Worm (Caenorhabditis elegans) whole organism, late embryonic: Measurements from ENCODE around the gene pigg-1.

Experiments used
- ama-1 ChIP-seq: fragments of 150-350 bp; optimal IDR thresholded peaks from 2 replicates; lab custom pipeline; 2014
- ceh-34 ChIP-seq: sonication (generic microtip); optimal IDR thresholded peaks from 2 replicates; lab custom pipeline; 2016; ENCODE audit warnings: mild to moderate bottlenecking, missing genetic modification characterization, missing compliant biosample characterization
- dve-1 ChIP-seq: sonication (generic microtip); optimal IDR thresholded peaks from 2 replicates; lab custom pipeline; 2017; ENCODE audit warnings: antibody characterized with exemption, mild to moderate bottlenecking, missing genetic modification characterization, missing compliant biosample characterization
- fkh-10 ChIP-seq: fragments of 150-350 bp; optimal IDR thresholded peaks from 2 replicates; lab custom pipeline; 2014; ENCODE audit warnings: missing biosample characterization, missing genetic modification reagents, missing genetic modification characterization
- gmeb-2 ChIP-seq: sonication (generic microtip); optimal IDR thresholded peaks from 2 replicates; lab custom pipeline; 2016; ENCODE audit warnings: missing genetic modification characterization, inconsistent platforms, missing compliant biosample characterization
- nhr-232 ChIP-seq: sonication (generic microtip); optimal IDR thresholded peaks from 2 replicates; lab custom pipeline; 2016; ENCODE audit warnings: missing genetic modification characterization, missing compliant biosample characterization
- rnt-1 ChIP-seq: sonication (generic microtip); optimal IDR thresholded peaks from 2 replicates; lab custom pipeline; 2016; ENCODE audit warnings: missing genetic modification characterization, missing compliant biosample characterization
- tbx-2 ChIP-seq: sonication (generic microtip); optimal IDR thresholded peaks from 2 replicates; lab custom pipeline; 2016; ENCODE audit warnings: missing genetic modification characterization, missing compliant biosample characterization
- unc-55 ChIP-seq: sonication (generic microtip); optimal IDR thresholded peaks from 2 replicates; lab custom pipeline; 2017; ENCODE audit warnings: missing biosample characterization, missing genetic modification reagents, missing genetic modification characterization

DNA sequence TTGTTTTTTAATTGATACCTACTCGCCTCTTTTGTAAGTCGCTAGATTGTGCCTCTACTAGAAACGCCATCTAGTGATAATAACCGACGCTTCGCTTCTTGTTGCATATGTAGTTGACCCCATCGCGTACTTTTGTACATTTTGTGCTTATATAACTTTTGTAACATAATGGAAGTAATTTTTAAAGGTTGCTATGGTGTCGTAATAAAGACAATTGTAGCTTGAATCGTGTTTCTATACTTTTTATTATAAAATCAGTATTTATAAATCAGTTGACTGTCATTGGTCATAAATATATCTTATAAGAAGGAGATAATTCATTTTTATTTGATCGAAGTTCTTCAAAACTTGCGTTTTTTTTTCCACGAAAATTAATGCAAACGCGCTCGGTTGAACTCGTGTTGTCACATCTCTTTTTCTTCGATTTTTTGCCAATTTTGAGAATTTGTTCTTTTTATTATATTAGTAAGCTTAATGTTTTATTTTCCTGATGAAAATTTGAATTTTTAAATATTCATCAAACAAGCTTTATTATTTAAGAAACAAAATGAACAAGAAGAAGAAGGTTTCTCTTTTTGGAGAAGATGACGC lies 22.5 kb downstream of the pigg-1 start, which contains the start of gene F54C9.9:
- TF ChIP-seq fkh-10 (GFP tag; lab: Kevin White, UChicago) (no peak), rnt-1 (tag; lab: Kevin White, UChicago) (no peak), ama-1 (lab: Kevin White, UChicago) (no peak), gmeb-2 (no peak), nhr-232 (tag; lab: Kevin White, UChicago) (no peak), unc-55 (GFP tag; lab: Kevin White, UChicago) (no peak), ceh-34 (tag; lab: Kevin White, UChicago) (no peak), tbx-2 (tag; lab: Kevin White, UChicago) (no peak), dve-1 (tag; lab: Kevin White, UChicago) (no peak)
